Fruit fly (Drosophila melanogaster) S2 (cell line): ENCODE measurements around the gene AlaRS.

ENCODE experiments used
- CG8478 ChIP-seq: fragments of >200 bp; optimal IDR thresholded peaks from 2 replicates; lab custom pipeline; 2018
- CTCF ChIP-seq, 2 experiments: fragments of >200 bp; optimal IDR thresholded peaks; 2 replicates each; lab custom pipeline; 2018

AlaRS gene

dm6 chr2L:8381508-8382036, at the start of gene AlaRS:
AlaRS (minus strand) TSS chr2L:8381764.
- TF ChIP-seq CTCF (optimal IDR thresholded peaks at IDR 0.05; lab: Kevin White, UChicago) (no peak), CG8478 (no peak)

DNA sequence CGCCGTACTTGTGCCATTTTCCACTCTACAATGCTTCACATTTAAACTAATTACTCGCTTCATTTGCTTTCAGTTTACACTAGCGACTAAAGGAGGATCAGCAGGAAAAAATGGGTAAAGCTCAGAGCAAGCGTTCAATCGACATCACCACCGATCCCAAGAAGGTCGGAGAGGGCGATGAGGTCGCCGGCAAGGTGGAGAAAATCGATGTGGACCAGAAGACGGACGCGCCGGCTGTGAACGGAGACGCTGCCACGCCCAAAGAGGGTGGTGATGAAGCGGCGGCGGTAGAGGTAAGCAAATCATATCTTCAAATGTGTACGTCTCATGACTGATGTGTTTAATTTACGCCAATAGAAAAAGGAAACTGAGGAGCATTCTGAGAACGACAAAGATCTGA, 45.2 kb upstream of the AlaRS start:
- TF ChIP-seq CTCF (optimal IDR thresholded peaks at IDR 0.05; lab: Kevin White, UChicago): no peak
- no peak for TF ChIP-seq CG8478

- TF ChIP-seq CG8478: no peak
- no peak for TF ChIP-seq CTCF (optimal IDR thresholded peaks at IDR 0.05; lab: Kevin White, UChicago)
Measured at dm6 chr2L:8425962-8426759, 44.6 kb upstream of the AlaRS start.

DNA sequence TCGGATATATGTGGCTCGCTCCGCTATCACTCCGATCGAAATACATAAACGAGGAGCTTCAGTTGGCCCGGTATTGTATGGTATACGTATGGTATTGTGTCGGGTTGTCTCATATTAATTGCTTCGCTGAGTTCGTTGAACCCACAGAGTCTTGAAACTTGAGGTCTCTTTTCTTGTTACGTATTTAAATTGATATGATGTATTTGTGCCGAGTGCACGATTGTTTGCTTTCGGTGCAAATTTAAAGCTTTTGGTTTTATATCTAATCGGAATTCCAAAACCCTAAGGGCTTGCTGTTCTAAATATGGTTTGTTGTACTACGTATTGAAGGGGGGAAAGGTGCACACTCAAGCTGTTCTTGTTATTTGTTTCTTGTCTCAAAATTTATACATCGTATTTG, 43.6 kb upstream of the AlaRS start:
- TF ChIP-seq CTCF (optimal IDR thresholded peaks at IDR 0.05; lab: Kevin White, UChicago): no peak
- no peak for TF ChIP-seq CG8478

dm6 chr2L:8424662-8425208, 43.2 kb upstream of the AlaRS start:
- TF ChIP-seq CG8478 (no peak), CTCF (optimal IDR thresholded peaks at IDR 0.05; lab: Kevin White, UChicago) (no peak)

DNA sequence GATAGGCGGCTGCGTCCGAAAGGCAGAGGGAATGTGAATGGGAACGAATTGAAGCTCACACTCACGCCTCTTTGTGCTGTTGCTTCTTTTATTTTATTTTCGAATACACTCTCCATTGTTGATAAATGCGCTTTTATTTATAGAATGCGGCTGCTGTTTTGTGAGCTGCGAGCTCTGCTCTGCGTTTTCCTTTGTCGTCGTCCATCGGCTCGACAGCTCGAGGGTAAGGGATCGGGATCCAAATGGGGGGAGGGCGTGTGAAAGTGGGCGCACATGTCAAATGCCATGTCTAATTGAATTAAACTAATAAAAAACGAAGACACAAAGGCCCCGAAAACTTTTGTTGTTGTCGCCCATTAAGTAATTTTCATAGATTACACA, 42.5 kb upstream of the AlaRS start:
- TF ChIP-seq CTCF (optimal IDR thresholded peaks at IDR 0.05; lab: Kevin White, UChicago): no peak
- TF ChIP-seq CG8478: no peak

DNA sequence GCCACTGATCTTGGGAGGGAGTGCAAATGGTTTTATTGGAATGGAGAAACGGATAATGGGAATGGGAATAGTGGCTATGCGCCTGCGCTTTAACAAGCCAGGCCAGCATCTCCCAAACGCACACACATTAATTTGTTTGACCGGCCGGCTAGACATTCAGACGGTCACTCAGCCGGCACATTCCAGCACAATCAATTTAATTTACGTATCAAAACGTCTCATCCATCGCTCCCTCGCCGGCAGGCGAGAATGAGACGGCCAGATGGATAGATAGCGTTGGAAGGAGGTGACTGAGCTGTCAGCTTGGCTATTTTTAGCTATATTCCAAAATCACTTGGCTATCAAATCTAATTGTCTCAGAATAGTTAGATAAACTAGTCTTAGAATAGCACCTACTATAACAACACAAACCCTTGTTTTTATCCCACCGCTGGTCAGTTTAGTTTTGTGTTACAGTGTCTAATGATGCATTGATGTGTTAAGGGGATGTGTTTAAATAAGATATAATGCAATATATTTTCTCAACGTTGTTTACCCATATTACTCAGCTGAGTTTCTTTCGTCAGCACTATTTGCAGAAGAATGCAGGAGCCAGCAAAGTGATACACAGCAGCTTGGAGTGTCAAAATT, 42.0 kb upstream of the AlaRS start:
- TF ChIP-seq CG8478 (no peak), CTCF (optimal IDR thresholded peaks at IDR 0.05; lab: Kevin White, UChicago) (no peak)

DNA sequence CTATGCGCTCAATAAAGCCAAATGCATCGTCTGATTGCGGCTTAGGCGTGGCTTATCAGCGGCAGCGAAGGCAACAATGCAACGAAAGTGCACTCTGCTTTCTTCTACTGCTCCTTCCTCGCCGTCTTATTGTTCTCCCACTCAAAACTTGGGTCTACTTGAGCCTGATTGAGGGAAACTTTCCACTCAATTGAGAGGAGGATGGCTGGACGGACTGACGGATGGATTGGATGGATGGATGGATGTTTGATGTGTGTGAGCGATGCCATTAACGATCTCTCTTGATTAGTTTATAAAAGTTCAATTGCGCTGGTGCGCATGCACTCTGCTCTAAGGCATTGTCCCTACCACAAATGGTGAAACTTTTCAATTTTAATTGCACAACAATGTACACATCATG, 41.5 kb upstream of the AlaRS start:
- TF ChIP-seq CTCF (optimal IDR thresholded peaks at IDR 0.05; lab: Kevin White, UChicago) (no peak), CG8478 (no peak)

DNA sequence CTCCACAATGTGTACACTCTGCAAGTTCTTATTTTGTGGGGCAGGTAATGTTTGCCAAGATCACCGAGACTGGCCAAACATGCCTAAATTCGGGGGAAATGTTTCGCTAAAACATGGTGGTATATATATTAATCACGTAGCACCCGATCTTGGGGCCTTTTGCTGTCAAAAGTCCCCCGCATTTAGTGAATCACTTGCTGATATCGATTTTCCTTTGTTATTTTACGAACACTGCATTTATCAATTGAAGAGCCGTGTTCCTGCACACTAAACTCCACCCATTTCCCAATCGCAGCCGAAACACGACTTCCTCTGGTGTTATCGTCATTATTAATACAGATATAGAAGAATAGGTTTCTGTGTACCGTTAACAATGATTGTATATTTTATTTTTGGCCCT, 40.2 kb upstream of the AlaRS start:
- no peak for TF ChIP-seq CTCF (optimal IDR thresholded peaks at IDR 0.05; lab: Kevin White, UChicago)
- TF ChIP-seq CG8478: no peak

DNA sequence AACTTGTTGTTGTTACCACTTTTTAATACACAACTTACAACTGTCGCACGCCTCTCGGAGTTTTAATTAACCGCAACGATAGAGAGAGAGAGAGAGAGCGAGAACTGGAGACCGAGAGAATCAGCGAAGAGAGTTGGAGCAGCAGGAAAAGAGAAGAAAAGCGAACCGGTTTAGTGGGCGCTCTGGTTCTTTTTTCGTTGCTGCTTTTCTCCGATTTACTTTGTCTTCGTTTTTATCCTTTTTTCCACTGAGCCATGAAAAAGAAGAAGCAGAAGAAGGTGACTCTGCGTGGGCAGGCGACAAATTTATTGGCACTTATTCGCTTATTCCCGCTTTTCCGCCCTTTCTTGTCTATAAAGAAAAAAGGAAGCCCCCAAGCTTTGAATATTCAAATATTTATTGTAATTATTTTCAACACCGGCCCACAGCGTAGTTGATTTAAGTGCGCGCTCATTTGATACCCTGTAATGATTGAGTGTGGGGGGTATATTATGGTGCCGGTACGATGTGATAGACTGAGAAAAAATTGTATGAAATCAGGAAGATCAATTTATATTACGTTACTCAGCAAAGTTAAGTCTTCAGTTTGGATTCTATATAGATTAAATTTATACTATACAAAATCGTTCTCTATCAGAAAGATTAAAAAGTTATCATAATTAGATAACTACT, 38.8 kb upstream of the AlaRS start:
- no peak for TF ChIP-seq CTCF (optimal IDR thresholded peaks at IDR 0.05; lab: Kevin White, UChicago)
- no peak for TF ChIP-seq CG8478

- TF ChIP-seq CG8478: no peak
- no peak for TF ChIP-seq CTCF (optimal IDR thresholded peaks at IDR 0.05; lab: Kevin White, UChicago)
Measured at dm6 chr2L:8419382-8419940, 37.9 kb upstream of the AlaRS start.

DNA sequence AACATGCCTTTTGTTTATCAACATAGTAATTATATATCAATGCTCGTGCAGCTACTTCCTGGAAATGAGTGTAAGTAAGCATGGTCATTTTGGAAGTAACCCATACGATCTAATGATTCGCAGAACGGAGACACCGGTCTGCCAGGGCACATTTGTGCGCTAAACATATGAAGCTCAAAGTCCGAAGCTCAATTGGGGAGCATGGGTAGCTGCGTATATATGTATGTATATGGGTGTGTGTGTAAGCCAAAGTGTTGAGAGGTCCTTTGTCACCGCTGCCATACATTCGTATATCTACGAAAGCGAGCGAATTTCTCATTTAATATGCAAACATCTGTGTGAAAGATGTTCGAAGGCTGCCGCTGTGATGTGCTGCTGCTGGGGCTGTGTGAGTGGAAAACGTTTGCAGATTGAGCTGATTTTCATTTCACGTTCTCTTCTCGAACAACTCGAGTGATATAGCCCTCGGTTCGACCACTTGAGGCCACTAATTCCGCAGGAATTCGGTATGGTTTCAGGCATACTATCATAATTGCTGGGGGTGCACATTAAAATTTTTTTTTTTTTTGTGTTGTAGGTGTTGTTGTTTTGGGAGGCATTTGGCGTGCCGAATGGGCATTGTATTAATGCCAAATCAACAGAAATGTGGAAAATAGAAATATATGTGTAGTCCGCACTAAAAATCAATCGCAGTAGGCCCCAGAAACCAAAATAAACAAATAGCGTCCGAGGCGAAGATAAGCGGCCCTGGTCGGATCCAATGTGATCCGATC, 36.7 kb upstream of the AlaRS start:
- TF ChIP-seq CG8478 (peak; percentile 23), CTCF (optimal IDR thresholded peaks at IDR 0.05; lab: Kevin White, UChicago) (no peak)

- TF ChIP-seq CG8478 (no peak), CTCF (optimal IDR thresholded peaks at IDR 0.05; lab: Kevin White, UChicago) (no peak)
Measured at dm6 chr2L:8417562-8417961, 36.0 kb upstream of the AlaRS start.

DNA sequence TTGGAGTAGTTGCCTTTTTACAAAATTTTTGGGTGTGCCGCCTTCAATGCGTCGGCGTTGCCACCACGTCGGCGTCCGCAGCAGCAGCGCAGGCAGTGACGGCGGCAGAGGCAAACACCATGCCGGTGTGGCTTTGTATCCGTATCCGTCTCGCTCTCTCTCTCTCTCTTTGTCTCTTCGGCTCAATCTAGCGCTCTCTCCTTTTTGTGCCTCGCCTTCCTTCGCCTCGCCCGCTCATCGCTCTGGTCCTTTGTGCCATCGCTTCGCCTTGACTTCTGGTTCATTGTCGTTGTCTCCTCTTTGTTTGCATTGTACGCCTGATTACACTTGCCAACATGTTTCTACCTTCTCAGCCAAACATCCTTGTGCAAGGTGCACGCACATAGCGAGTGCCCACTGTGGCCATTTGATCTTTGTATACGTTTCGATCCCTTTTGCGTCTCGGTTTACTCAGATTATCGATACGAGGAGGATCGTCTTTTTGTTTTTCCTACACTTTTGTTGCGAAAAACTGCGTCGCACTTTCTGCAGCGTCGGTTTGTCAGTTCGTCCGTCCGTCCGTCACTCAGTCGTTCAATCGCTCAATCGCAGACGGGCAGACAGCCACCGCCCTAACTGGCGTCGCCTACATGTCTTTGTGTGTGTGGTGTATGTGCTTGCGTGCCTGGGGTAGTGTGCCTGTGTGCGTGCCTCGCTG, 34.9 kb upstream of the AlaRS start:
- TF ChIP-seq CTCF (optimal IDR thresholded peaks at IDR 0.05; lab: Kevin White, UChicago) (no peak), CG8478 (no peak)
